Fruit fly (Drosophila melanogaster) whole organism, adult: ENCODE measurements around the gene Mct1.

Experiments used
- CG11617 ChIP-seq: fragments of 200-800 bp; sonication (Bioruptor generic); optimal IDR thresholded peaks from 2 replicates; lab custom pipeline; 2017; ENCODE audit warnings: mild to moderate bottlenecking, missing biosample characterization, missing genetic modification reagents, missing genetic modification characterization
- CG12768 ChIP-seq: fragments of 200-800 bp; sonication (Bioruptor generic); optimal IDR thresholded peaks from 2 replicates; lab custom pipeline; 2017; ENCODE audit warnings: missing biosample characterization, missing genetic modification characterization, mild to moderate bottlenecking, moderate library complexity, missing genetic modification reagents
- CG14711 ChIP-seq: fragments of 200-800 bp; sonication (Bioruptor generic); optimal IDR thresholded peaks from 2 replicates; lab custom pipeline; 2018; ENCODE audit warnings: missing biosample characterization, mild to moderate bottlenecking, missing genetic modification characterization, moderate library complexity
- CG33017 ChIP-seq: fragments of 200-800 bp; sonication (Bioruptor generic); optimal IDR thresholded peaks from 2 replicates; lab custom pipeline; 2018; ENCODE audit warnings: missing biosample characterization, mild to moderate bottlenecking, missing genetic modification characterization, moderate library complexity
- CG5204 ChIP-seq: fragments of 200-800 bp; sonication (Bioruptor generic); optimal IDR thresholded peaks from 2 replicates; lab custom pipeline; 2016; ENCODE audit warnings: missing biosample characterization, missing genetic modification characterization
- CG7045 ChIP-seq: fragments of 200-800 bp; sonication (Bioruptor generic); optimal IDR thresholded peaks from 2 replicates; lab custom pipeline; 2017; ENCODE audit warnings: missing biosample characterization, mild to moderate bottlenecking, missing genetic modification characterization
- CG7101 ChIP-seq: fragments of 200-800 bp; sonication (Bioruptor generic); optimal IDR thresholded peaks from 2 replicates; lab custom pipeline; 2018; ENCODE audit warnings: missing biosample characterization, mild to moderate bottlenecking, missing genetic modification characterization, moderate library complexity
- Clk ChIP-seq: fragments of 200-800 bp; sonication (Bioruptor generic); optimal IDR thresholded peaks from 2 replicates; lab custom pipeline; 2017; ENCODE audit warnings: missing biosample characterization, missing genetic modification characterization
- Crg-1 ChIP-seq: fragments of 200-800 bp; sonication (Bioruptor generic); optimal IDR thresholded peaks from 2 replicates; lab custom pipeline; 2016; ENCODE audit warnings: missing biosample characterization, missing genetic modification characterization
- Hr96 ChIP-seq: fragments of 200-800 bp; sonication (Bioruptor generic); optimal IDR thresholded peaks from 2 replicates; lab custom pipeline; 2016; ENCODE audit warnings: missing biosample characterization, missing genetic modification characterization
- Mnt ChIP-seq: fragments of 200-800 bp; sonication (Bioruptor generic); optimal IDR thresholded peaks from 2 replicates; lab custom pipeline; 2016; ENCODE audit warnings: missing biosample characterization, mild to moderate bottlenecking, missing genetic modification characterization
- bab1 ChIP-seq: fragments of 200-800 bp; sonication (Bioruptor generic); optimal IDR thresholded peaks from 3 replicates; lab custom pipeline; 2019; ENCODE audit warnings: missing biosample characterization, mild to moderate bottlenecking, missing genetic modification characterization, moderate library complexity
- cic ChIP-seq: fragments of 200-800 bp; sonication (Bioruptor generic); optimal IDR thresholded peaks from 2 replicates; lab custom pipeline; 2017; ENCODE audit warnings: missing biosample characterization, mild to moderate bottlenecking, missing genetic modification characterization, moderate library complexity
- cnc ChIP-seq, 2 experiments: fragments of >200 bp; optimal IDR thresholded peaks; 2 replicates each; lab custom pipeline; 2017
- kay ChIP-seq: fragments of 200-800 bp; sonication (Bioruptor generic); peaks from one replicate; lab custom pipeline; 2016; ENCODE audit warnings: missing biosample characterization, missing genetic modification characterization, borderline replicate concordance
- ovo ChIP-seq: fragments of 200-800 bp; sonication (Bioruptor generic); optimal IDR thresholded peaks from 2 replicates; lab custom pipeline; 2016; ENCODE audit warnings: missing biosample characterization, missing genetic modification characterization
- pad ChIP-seq: fragments of 200-800 bp; sonication (Bioruptor generic); optimal IDR thresholded peaks from 3 replicates; lab custom pipeline; 2017; ENCODE audit warnings: missing biosample characterization, missing genetic modification characterization, mild to moderate bottlenecking, moderate library complexity, missing genetic modification reagents
- tj ChIP-seq: fragments of 200-800 bp; sonication (Bioruptor generic); optimal IDR thresholded peaks from 3 replicates; lab custom pipeline; 2017; ENCODE audit warnings: missing biosample characterization, mild to moderate bottlenecking, missing genetic modification characterization, moderate library complexity
- toe ChIP-seq: fragments of 200-800 bp; sonication (Bioruptor generic); optimal IDR thresholded peaks from 2 replicates; lab custom pipeline; 2016; ENCODE audit warnings: missing biosample characterization, missing genetic modification characterization

Mct1 gene

DNA sequence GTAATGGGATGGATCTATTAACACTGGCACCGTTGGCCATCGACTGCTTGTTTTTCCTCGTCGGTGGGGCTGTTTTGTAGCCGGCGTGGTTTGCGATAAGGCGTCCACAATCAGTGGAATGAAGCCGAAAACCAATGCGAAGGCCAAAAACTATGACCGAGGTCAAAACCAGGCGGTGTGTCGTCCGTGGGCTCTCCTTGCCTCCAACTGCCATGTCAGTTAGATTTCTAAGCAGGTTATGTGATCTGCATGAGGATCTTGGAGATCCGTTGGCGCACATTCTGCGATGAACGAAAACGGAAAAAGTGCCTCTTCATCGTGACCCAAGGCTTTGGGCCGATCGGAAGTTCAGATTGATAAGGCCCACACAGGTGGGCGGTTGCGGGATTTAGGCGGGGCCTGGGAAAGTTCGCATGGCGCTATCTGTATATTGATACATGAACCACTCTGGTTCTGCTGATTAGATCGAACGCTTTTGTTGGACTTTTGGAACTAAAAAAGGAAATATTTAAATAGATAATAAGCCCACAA is 13.7 kb upstream of the Mct1 start, which contains the start of gene Cyp4d14:
TSS of gene Cyp4d14 (minus strand) at position 51 of the 531 bp plus-strand sequence.
- no peak for TF ChIP-seq CG12768
- peak in 1 of 2 experiments; percentile 27 for TF ChIP-seq cnc (optimal IDR thresholded peaks at IDR 0.05; lab: Kevin White, UChicago)

DNA sequence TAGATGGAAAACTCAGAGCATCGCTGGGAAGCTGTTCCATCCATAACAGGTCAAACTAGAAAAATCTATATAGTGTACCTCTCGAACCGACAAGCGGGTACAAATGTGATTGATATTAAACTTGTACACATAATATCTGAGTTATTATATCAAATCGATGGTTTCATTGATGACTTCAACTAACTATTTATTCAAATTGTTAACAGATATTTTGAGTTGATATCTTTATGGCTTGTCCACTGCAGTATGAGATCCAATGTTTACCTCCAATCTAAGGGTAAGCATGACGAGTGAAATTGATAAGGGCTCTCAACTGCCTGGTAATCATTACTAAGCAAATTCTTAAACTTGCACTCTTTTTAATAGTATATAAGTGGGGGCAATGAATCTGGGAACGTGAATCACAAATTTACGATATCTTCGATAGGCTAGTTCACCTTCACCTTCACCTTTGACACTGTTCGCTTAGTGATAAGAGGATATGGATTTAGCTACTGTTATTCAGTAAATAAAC is 13.0 kb upstream of the Mct1 start, which contains the start of gene Cyp4d2:
TSS of gene Cyp4d2 (plus strand) at position 51 of the 514 bp plus-strand sequence.
- TF ChIP-seq cnc (optimal IDR thresholded peaks at IDR 0.05; lab: Kevin White, UChicago) (peak; percentile 75 to 93), tj (GFP tag; lab: Kevin White, UChicago) (peak; percentile 24), CG7045 (GFP tag; lab: Kevin White, UChicago) (no peak), Hr96 (GFP tag; lab: Kevin White, UChicago) (no peak), Mnt (GFP tag; lab: Kevin White, UChicago) (no peak), pad (GFP tag; lab: Kevin White, UChicago) (no peak), CG11617 (GFP tag; lab: Kevin White, UChicago) (no peak), CG33017 (tag; lab: Kevin White, UChicago) (no peak), CG5204 (GFP tag; lab: Kevin White, UChicago) (no peak)

DNA sequence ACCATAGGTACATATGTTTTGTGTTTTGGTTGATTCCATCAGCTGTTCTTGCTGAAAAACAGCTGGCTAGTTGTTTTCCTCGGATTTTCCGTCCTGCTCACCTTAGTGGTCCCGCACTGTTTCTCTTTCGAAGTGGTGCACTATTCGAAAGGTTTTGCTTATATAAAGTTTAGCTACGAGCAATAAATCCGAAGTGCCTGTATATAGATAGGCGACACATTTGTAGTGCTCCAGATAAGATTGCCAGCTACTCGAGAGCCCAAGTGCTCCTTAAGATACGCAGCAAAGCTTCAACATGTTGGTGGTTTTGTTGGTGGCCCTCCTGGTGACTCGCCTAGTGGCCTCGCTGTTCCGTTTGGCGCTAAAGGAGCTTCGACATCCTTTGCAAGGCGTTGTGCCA is 10.2 kb upstream of the Mct1 start, which contains the start of gene Cyp4ae1:
TSS of gene Cyp4ae1 (plus strand) at position 206 of the 400 bp plus-strand sequence.
- TF ChIP-seq Mnt (GFP tag; lab: Kevin White, UChicago), result peak; percentile 16
- no peak for TF ChIP-seq bab1
- TF ChIP-seq Hr96 (GFP tag; lab: Kevin White, UChicago), result no peak
- TF ChIP-seq CG5204 (GFP tag; lab: Kevin White, UChicago), result no peak
- TF ChIP-seq cic, result peak; percentile 25

DNA sequence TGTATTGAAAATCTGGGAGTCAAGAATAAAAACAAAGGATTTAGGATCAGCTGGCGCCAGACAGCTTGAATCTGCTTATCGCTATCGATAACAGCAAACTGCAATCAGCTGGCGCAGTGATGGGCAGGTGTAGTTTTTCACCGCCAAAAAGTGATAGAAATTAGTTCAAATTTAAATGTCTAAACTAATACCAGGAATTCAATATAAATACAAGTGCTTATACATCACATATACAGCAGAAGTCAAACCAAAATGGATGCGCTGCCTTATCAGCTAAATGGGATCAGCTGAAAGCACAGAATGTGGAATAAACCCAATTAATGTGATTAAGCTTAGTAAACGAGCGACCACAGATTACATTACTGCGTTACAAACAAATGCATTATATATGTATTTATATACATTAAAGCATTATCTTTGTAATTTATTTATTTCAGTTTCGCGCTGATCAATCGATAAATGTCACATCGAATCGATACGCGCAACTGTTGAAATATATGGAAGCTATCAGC is 8.2 kb upstream of the Mct1 start, which contains the start of gene pn:
TSS of gene pn (plus strand) at position 462 of the 512 bp plus-strand sequence.
- TF ChIP-seq CG14711 (tag; lab: Kevin White, UChicago) (no peak), tj (GFP tag; lab: Kevin White, UChicago) (peak; percentile 31), Crg-1 (GFP tag; lab: Kevin White, UChicago) (no peak), cic (peak; percentile 14), Mnt (GFP tag; lab: Kevin White, UChicago) (peak; percentile 33), bab1 (peak; percentile 6), CG11617 (GFP tag; lab: Kevin White, UChicago) (peak; percentile 41)

- peak; percentile 99 for TF ChIP-seq Mnt (GFP tag; lab: Kevin White, UChicago)
- TF ChIP-seq CG33017 (tag; lab: Kevin White, UChicago), result no peak
- peak; percentile 45 for TF ChIP-seq bab1
- peak; percentile 5 for TF ChIP-seq CG11617 (GFP tag; lab: Kevin White, UChicago)
- no peak for TF ChIP-seq cnc (optimal IDR thresholded peaks at IDR 0.05; lab: Kevin White, UChicago)
- peak; percentile 13 for TF ChIP-seq cic
- TF ChIP-seq tj (GFP tag; lab: Kevin White, UChicago), result peak; percentile 10
- no peak for TF ChIP-seq ovo (GFP tag; lab: Kevin White, UChicago)
- no peak for TF ChIP-seq kay (GFP tag; lab: Kevin White, UChicago)
- peak; percentile 24 for TF ChIP-seq CG7101
- TF ChIP-seq CG14711 (tag; lab: Kevin White, UChicago), result no peak
- TF ChIP-seq toe (GFP tag; lab: Kevin White, UChicago), result no peak
Observed at dm6 chrX:2184563-2184962, 4.4 kb upstream of the Mct1 start, which contains the start of the genes Nmd3 and CG17776. Nmd3 (minus strand) TSS chrX:2184668. CG17776 (plus strand) TSS chrX:2184725.

dm6 chrX:2186555-2186954 is 2.4 kb upstream of the Mct1 start, which contains the start of gene CG17777:
CG17777 (plus strand) TSS chrX:2186855.
- TF ChIP-seq CG11617 (GFP tag; lab: Kevin White, UChicago) (no peak), Crg-1 (GFP tag; lab: Kevin White, UChicago) (no peak), Clk (GFP tag; lab: Kevin White, UChicago) (no peak)

dm6 chrX:2187520-2187919 is 1.5 kb upstream of the Mct1 start, which contains the start of gene CG3457:
CG3457 (plus strand) TSS chrX:2187820.
- no peak for TF ChIP-seq Clk (GFP tag; lab: Kevin White, UChicago)
- TF ChIP-seq pad (GFP tag; lab: Kevin White, UChicago), result peak; percentile 15

dm6 chrX:2191896-2192295 is 2.9 kb downstream of the Mct1 start:
- TF ChIP-seq pad (GFP tag; lab: Kevin White, UChicago) (no peak), CG7101 (no peak), cic (no peak)
